Worm (Caenorhabditis elegans) whole organism, young adult: Measurements from ENCODE around the gene rps-1.

Source experiments
- ama-1 ChIP-seq, 3 experiments: fragments of 150-350 bp in 1 of 3; sonication (generic microtip) in 2 of 3; optimal IDR thresholded peaks; 2 replicates each; lab custom pipeline; 2014 to 2018; ENCODE audit warnings: missing biosample characterization in 2 of 3, missing genetic modification characterization in 2 of 3, missing genetic modification reagents in 2 of 3
- ccch-3 ChIP-seq: fragments of 200-800 bp; sonication (Bioruptor generic); optimal IDR thresholded peaks from 2 replicates; lab custom pipeline; 2018; ENCODE audit warnings: mild to moderate bottlenecking, missing genetic modification characterization, missing compliant biosample characterization
- ekl-4 ChIP-seq: fragments of 200-800 bp; sonication (Bioruptor generic); IDR thresholded peaks from 2 replicates; pipeline ENCODE4 v1.3.6; 2022; ENCODE audit warnings: missing genetic modification reagents, missing genetic modification characterization, missing compliant biosample characterization
- him-1 ChIP-seq: sonication (generic microtip); optimal IDR thresholded peaks from 2 replicates; lab custom pipeline; 2016; ENCODE audit warnings: missing genotype, missing genetic modification reagents, missing genetic modification characterization, missing compliant biosample characterization
- hrde-1 ChIP-seq: sonication (generic microtip); optimal IDR thresholded peaks from 2 replicates; lab custom pipeline; 2016; ENCODE audit warnings: missing genetic modification characterization, mild to moderate bottlenecking, missing compliant biosample characterization, moderate library complexity, missing genotype, missing genetic modification reagents, borderline replicate concordance
- repo-1 ChIP-seq: sonication (generic microtip); optimal IDR thresholded peaks from 2 replicates; lab custom pipeline; 2017; ENCODE audit warnings: mild to moderate bottlenecking, missing genetic modification characterization, missing compliant biosample characterization

- no peak for TF ChIP-seq hrde-1 (tag; lab: Kevin White, UChicago)
- TF ChIP-seq repo-1 (tag; lab: Kevin White, UChicago) = no peak
- no peak for TF ChIP-seq ccch-3 (GFP tag; lab: Kevin White, UChicago)
- no peak for TF ChIP-seq ama-1 (optimal IDR thresholded peaks at IDR 0.05; lab: Kevin White, UChicago)
- no peak for TF ChIP-seq ama-1 (GFP tag; optimal IDR thresholded peaks at IDR 0.05; lab: Kevin White, UChicago)
- no peak for TF ChIP-seq ekl-4
- no peak for TF ChIP-seq him-1
Observed at ce11 chrIII:4460242-4460641, 15.5 kb upstream of the rps-1 start.
